Fruit fly (Drosophila melanogaster) whole organism, embryonic: ENCODE data around the gene Top3beta.

Experiments
- ATbp ChIP-seq: fragments of 200-800 bp; sonication (Bioruptor generic); optimal IDR thresholded peaks from 2 replicates; lab custom pipeline; 2017; ENCODE audit warnings: missing biosample characterization, mild to moderate bottlenecking, missing genetic modification characterization, missing genetic modification reagents
- Bdp1 ChIP-seq: fragments of 200-800 bp; sonication (Bioruptor generic); optimal IDR thresholded peaks from 3 replicates; lab custom pipeline; 2016; ENCODE audit warnings: missing biosample characterization, missing genetic modification characterization
- CG10959 ChIP-seq: fragments of 200-800 bp; sonication (Bioruptor generic); IDR thresholded peaks from 2 replicates; pipeline ENCODE4 v1.3.6; 2022; ENCODE audit warnings: missing biosample characterization, missing genetic modification characterization
- CG12155 ChIP-seq: fragments of 200-800 bp; sonication (Bioruptor generic); optimal IDR thresholded peaks from 3 replicates; lab custom pipeline; 2016; ENCODE audit warnings: missing biosample characterization, missing genetic modification characterization
- CG12659 ChIP-seq: fragments of 200-800 bp; sonication (Bioruptor generic); optimal IDR thresholded peaks from 3 replicates; lab custom pipeline; 2017; ENCODE audit warnings: mild to moderate bottlenecking, missing biosample characterization, missing genetic modification reagents, missing genetic modification characterization
- CG12942 ChIP-seq: fragments of 200-800 bp; sonication (Bioruptor generic); optimal IDR thresholded peaks from 3 replicates; lab custom pipeline; 2016; ENCODE audit warnings: missing biosample characterization, missing genetic modification characterization
- CG1529 ChIP-seq: fragments of 200-800 bp; sonication (Bioruptor generic); optimal IDR thresholded peaks from 3 replicates; lab custom pipeline; 2018; ENCODE audit warnings: missing biosample characterization, missing genetic modification characterization
- CG17361 ChIP-seq: fragments of 200-800 bp; sonication (Bioruptor generic); IDR thresholded peaks from 3 replicates; pipeline ENCODE4 v1.3.6; 2022; ENCODE audit warnings: missing biosample characterization, missing genetic modification characterization
- CG32767 ChIP-seq: fragments of 200-800 bp; sonication (Bioruptor generic); IDR thresholded peaks from 2 replicates; pipeline ENCODE4 v1.3.6; 2022; ENCODE audit warnings: missing biosample characterization, missing genetic modification characterization
- CG32772 ChIP-seq: fragments of 200-800 bp; sonication (Bioruptor generic); IDR thresholded peaks from 2 replicates; pipeline ENCODE4 v1.3.6; 2022; ENCODE audit warnings: missing biosample characterization, missing genetic modification characterization
- CG3407 ChIP-seq: fragments of 200-800 bp; sonication (Bioruptor generic); optimal IDR thresholded peaks from 2 replicates; lab custom pipeline; 2018; ENCODE audit warnings: missing biosample characterization, mild to moderate bottlenecking, missing genetic modification characterization
- CG4424 ChIP-seq: fragments of 200-800 bp; sonication (Bioruptor generic); optimal IDR thresholded peaks from 3 replicates; lab custom pipeline; 2016; ENCODE audit warnings: missing biosample characterization, missing genetic modification characterization
- CG4730 ChIP-seq: fragments of 200-800 bp; sonication (Bioruptor generic); IDR thresholded peaks from 2 replicates; pipeline ENCODE4 v1.3.6; 2022; ENCODE audit warnings: missing biosample characterization, missing genetic modification characterization
- CG7786 ChIP-seq: fragments of 200-800 bp; sonication (Bioruptor generic); optimal IDR thresholded peaks from 2 replicates; lab custom pipeline; 2016; ENCODE audit warnings: missing biosample characterization, missing genetic modification characterization
- CG9215 ChIP-seq: fragments of 200-800 bp; sonication (Bioruptor generic); IDR thresholded peaks from 2 replicates; pipeline ENCODE4 v1.3.6; 2022; ENCODE audit warnings: missing biosample characterization, missing genetic modification characterization
- CG9437 ChIP-seq: fragments of 200-800 bp; sonication (Bioruptor generic); optimal IDR thresholded peaks from 2 replicates; lab custom pipeline; 2018; ENCODE audit warnings: missing biosample characterization, mild to moderate bottlenecking, missing genetic modification characterization
- CG9876 ChIP-seq: fragments of 200-800 bp; sonication (Bioruptor generic); optimal IDR thresholded peaks from 2 replicates; lab custom pipeline; 2016; ENCODE audit warnings: missing biosample characterization, missing genetic modification characterization
- Dbx ChIP-seq: fragments of 200-800 bp; sonication (Bioruptor generic); IDR thresholded peaks from 3 replicates; pipeline ENCODE4 v1.3.6; 2022; ENCODE audit warnings: missing biosample characterization, missing genetic modification characterization
- Dll ChIP-seq: fragments of 200-800 bp; sonication (Bioruptor generic); IDR thresholded peaks from 4 replicates; pipeline ENCODE4 v1.3.6; 2022; ENCODE audit warnings: missing biosample characterization, missing genetic modification characterization; ENCODE audit not compliant: partially characterized antibody
- Drgx ChIP-seq: fragments of 200-800 bp; sonication (Bioruptor generic); IDR thresholded peaks from 2 replicates; pipeline ENCODE4 v1.3.6; 2022; ENCODE audit warnings: missing biosample characterization, missing genetic modification characterization
- Elba2 ChIP-seq: fragments of 200-800 bp; sonication (Bioruptor generic); optimal IDR thresholded peaks from 3 replicates; lab custom pipeline; 2016; ENCODE audit warnings: missing biosample characterization, missing genetic modification characterization
- H15 ChIP-seq: fragments of 200-800 bp; sonication (Bioruptor generic); IDR thresholded peaks from 3 replicates; pipeline ENCODE4 v1.3.6; 2022; ENCODE audit warnings: missing biosample characterization, missing genetic modification characterization
- HLH4C ChIP-seq: fragments of 200-800 bp; sonication (Bioruptor generic); IDR thresholded peaks from 3 replicates; pipeline ENCODE4 v1.3.6; 2022; ENCODE audit warnings: missing biosample characterization, missing genetic modification characterization; ENCODE audit not compliant: partially characterized antibody
- Jarid2 ChIP-seq: fragments of 200-800 bp; sonication (Bioruptor generic); optimal IDR thresholded peaks from 3 replicates; lab custom pipeline; 2017; ENCODE audit warnings: mild to moderate bottlenecking, missing biosample characterization, missing genetic modification reagents, missing genetic modification characterization
- MESR4 ChIP-seq: fragments of 200-800 bp; sonication (Bioruptor generic); optimal IDR thresholded peaks from 2 replicates; lab custom pipeline; 2018; ENCODE audit warnings: missing biosample characterization, mild to moderate bottlenecking, missing genetic modification characterization, moderate library complexity
- Mad ChIP-seq: fragments of 200-800 bp; sonication (Bioruptor generic); optimal IDR thresholded peaks from 2 replicates; lab custom pipeline; 2016; ENCODE audit warnings: missing biosample characterization, missing genetic modification characterization
- Med ChIP-seq: fragments of 200-800 bp; sonication (Bioruptor generic); peaks from one replicate; lab custom pipeline; 2016; ENCODE audit warnings: missing biosample characterization, missing genetic modification characterization, mild to moderate bottlenecking, inconsistent platforms, moderate library complexity
- Mrtf ChIP-seq: fragments of 200-800 bp; sonication (Bioruptor generic); IDR thresholded peaks from 3 replicates; pipeline ENCODE4 v1.3.6; 2022; ENCODE audit warnings: missing biosample characterization, missing genetic modification characterization
- NK7.1 ChIP-seq: fragments of 200-800 bp; sonication (Bioruptor generic); optimal IDR thresholded peaks from 3 replicates; lab custom pipeline; 2016; ENCODE audit warnings: missing biosample characterization, missing genetic modification characterization
- Nf-YC ChIP-seq: fragments of 200-800 bp; optimal IDR thresholded peaks from 3 replicates; lab custom pipeline; 2019; ENCODE audit warnings: missing biosample characterization, mild to moderate bottlenecking, missing genetic modification characterization, moderate library complexity
- NfI ChIP-seq: fragments of 200-800 bp; sonication (Bioruptor generic); optimal IDR thresholded peaks from 3 replicates; lab custom pipeline; 2018; ENCODE audit warnings: missing biosample characterization, mild to moderate bottlenecking, missing genetic modification characterization, moderate library complexity
- Oli ChIP-seq: fragments of 200-800 bp; sonication (Bioruptor generic); optimal IDR thresholded peaks from 2 replicates; lab custom pipeline; 2018; ENCODE audit warnings: missing biosample characterization, mild to moderate bottlenecking, missing genetic modification characterization, moderate library complexity
- Six4 ChIP-seq: fragments of 200-800 bp; sonication (Bioruptor generic); optimal IDR thresholded peaks from 2 replicates; lab custom pipeline; 2016; ENCODE audit warnings: missing biosample characterization, missing genetic modification characterization
- Xbp1 ChIP-seq: fragments of 200-800 bp; sonication (Bioruptor generic); optimal IDR thresholded peaks from 3 replicates; lab custom pipeline; 2016; ENCODE audit warnings: missing biosample characterization, mild to moderate bottlenecking, missing genetic modification characterization
- YL-1 ChIP-seq: fragments of 200-800 bp; sonication (Bioruptor generic); optimal IDR thresholded peaks from 3 replicates; lab custom pipeline; 2017; ENCODE audit warnings: missing biosample characterization, mild to moderate bottlenecking, missing genetic modification characterization
- bcd ChIP-seq: fragments of 200-800 bp; sonication (Bioruptor generic); optimal IDR thresholded peaks from 2 replicates; lab custom pipeline; 2017; ENCODE audit warnings: missing biosample characterization, mild to moderate bottlenecking, missing genetic modification characterization
- cg ChIP-seq: fragments of 200-800 bp; sonication (Bioruptor generic); optimal IDR thresholded peaks from 3 replicates; lab custom pipeline; 2019; ENCODE audit warnings: missing biosample characterization, mild to moderate bottlenecking, missing genetic modification characterization, moderate library complexity
- chn ChIP-seq: fragments of 200-800 bp; sonication (Bioruptor generic); optimal IDR thresholded peaks from 2 replicates; lab custom pipeline; 2016; ENCODE audit warnings: missing biosample characterization, missing genetic modification characterization
- ci ChIP-seq: fragments of 200-800 bp; sonication (Bioruptor generic); IDR thresholded peaks from 3 replicates; pipeline ENCODE4 v1.3.6; 2022; ENCODE audit warnings: missing biosample characterization, missing genetic modification characterization
- crol ChIP-seq: fragments of 200-800 bp; sonication (Bioruptor generic); IDR thresholded peaks from 2 replicates; pipeline ENCODE4 v1.3.6; 2022; ENCODE audit warnings: missing biosample characterization, missing genetic modification characterization
- hb ChIP-seq: fragments of 200-800 bp; sonication (Bioruptor generic); IDR thresholded peaks from 3 replicates; pipeline ENCODE4 v1.3.6; 2022; ENCODE audit warnings: missing biosample characterization, missing genetic modification characterization; ENCODE audit not compliant: partially characterized antibody
- hth ChIP-seq: fragments of >200 bp; optimal IDR thresholded peaks from 2 replicates; lab custom pipeline; 2017; ENCODE audit warnings: inconsistent platforms
- insv ChIP-seq, 2 experiments: fragments of 200-800 bp; sonication (Bioruptor generic); optimal IDR thresholded peaks; 3 replicates each; lab custom pipeline; 2016 to 2018; ENCODE audit warnings: missing biosample characterization in 2 of 2, missing genetic modification characterization in 2 of 2
- inv ChIP-seq: fragments of 200-800 bp; sonication (Bioruptor generic); IDR thresholded peaks from 2 replicates; pipeline ENCODE4 v1.3.6; 2022; ENCODE audit warnings: missing biosample characterization, missing genetic modification characterization; ENCODE audit not compliant: partially characterized antibody
- lov ChIP-seq, 2 experiments: fragments of 200-800 bp in 1 of 2; fragments of >200 bp in 1 of 2; sonication (Bioruptor generic) in 1 of 2; IDR thresholded peaks in 1 of 2; optimal IDR thresholded peaks in 1 of 2; 2 replicates in 1 of 2; 3 replicates in 1 of 2; pipeline versions ENCODE4 v1.3.6 to Lab custom; 2017 to 2022; ENCODE audit warnings: missing biosample characterization in 1 of 2, missing genetic modification characterization in 1 of 2
- nerfin-1 ChIP-seq: fragments of 200-800 bp; sonication (Bioruptor generic); optimal IDR thresholded peaks from 3 replicates; lab custom pipeline; 2019; ENCODE audit warnings: missing biosample characterization, mild to moderate bottlenecking, missing genetic modification characterization, moderate library complexity
- pho ChIP-seq: fragments of 200-800 bp; sonication (Bioruptor generic); optimal IDR thresholded peaks from 2 replicates; lab custom pipeline; 2016; ENCODE audit warnings: missing biosample characterization, missing genetic modification characterization
- pita ChIP-seq: fragments of 200-800 bp; sonication (Bioruptor generic); optimal IDR thresholded peaks from 2 replicates; lab custom pipeline; 2017; ENCODE audit warnings: missing biosample characterization, mild to moderate bottlenecking, missing genetic modification characterization
- sens ChIP-seq: fragments of 200-800 bp; sonication (Bioruptor generic); peaks from one replicate; lab custom pipeline; 2016; ENCODE audit warnings: missing biosample characterization, missing genetic modification characterization
- sens-2 ChIP-seq: fragments of 200-800 bp; sonication (Bioruptor generic); IDR thresholded peaks from 2 replicates; pipeline ENCODE4 v1.3.6; 2022; ENCODE audit warnings: missing biosample characterization, missing genetic modification characterization
- stwl ChIP-seq: fragments of 200-800 bp; sonication (Bioruptor generic); optimal IDR thresholded peaks from 3 replicates; lab custom pipeline; 2018; ENCODE audit warnings: missing biosample characterization, mild to moderate bottlenecking, missing genetic modification characterization, moderate library complexity

Top3beta gene

DNA sequence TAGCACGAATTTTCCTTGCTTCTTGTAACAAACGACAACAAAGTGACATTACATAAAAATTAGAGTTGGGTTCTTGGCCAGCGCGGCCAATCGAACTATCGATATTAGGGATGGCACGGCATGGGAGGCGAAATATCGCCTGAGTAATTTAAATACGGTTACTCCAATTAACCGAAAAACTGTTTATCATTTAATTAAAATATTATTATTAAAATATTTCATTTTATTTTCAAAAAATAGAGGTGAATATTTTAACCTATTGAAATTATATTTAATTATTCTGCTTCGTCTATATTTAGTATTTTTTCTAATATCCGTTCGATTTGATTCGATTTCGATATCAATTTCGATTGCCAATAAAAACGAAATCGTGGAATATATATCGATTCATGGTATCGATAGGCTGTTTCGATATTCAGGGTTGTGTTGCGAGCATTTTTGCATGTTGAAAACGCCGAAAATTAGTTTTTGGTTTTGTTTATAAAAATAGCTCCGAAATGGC, 32.3 kb downstream of the Top3beta start, which contains the start of the genes Rbcn-3A and Spx (continued):
- peak; percentile 45 for TF ChIP-seq YL-1 (GFP tag; lab: Kevin White, UChicago)
- TF ChIP-seq CG9437 (GFP tag; lab: Kevin White, UChicago) = no peak
- TF ChIP-seq CG32772 (GFP tag; lab: Robert Waterston, UW) = no peak
- peak; percentile 94 for TF ChIP-seq Dll (GFP tag; lab: Robert Waterston, UW)
- peak; percentile 50 for TF ChIP-seq Nf-YC (tag; lab: Kevin White, UChicago)
- TF ChIP-seq Xbp1 = peak; percentile 40
- TF ChIP-seq Six4 (GFP tag; lab: Kevin White, UChicago) = no peak
- 0 out of 2 replicates have a peak, but pooled peaks have one; percentile 12 for TF ChIP-seq CG32767
- peak; percentile 51 for TF ChIP-seq stwl (tag; lab: Kevin White, UChicago)
- TF ChIP-seq inv (GFP tag; lab: Robert Waterston, UW) = peak; percentile 81
- no peak for TF ChIP-seq lov (optimal IDR thresholded peaks at IDR 0.05; lab: Kevin White, UChicago)
- TF ChIP-seq lov (GFP tag; IDR thresholded peaks at IDR 0.05; lab: Robert Waterston, UW) = no peak
- no peak for TF ChIP-seq bcd
- no peak for TF ChIP-seq pho
- peak; percentile 85; the same call in 1 of the 3 replicates for TF ChIP-seq hb (GFP tag; lab: Robert Waterston, UW)
- no peak for TF ChIP-seq CG3407
- peak; percentile 92 for TF ChIP-seq HLH4C (GFP tag; lab: Robert Waterston, UW)
- TF ChIP-seq CG4730 = no peak
- TF ChIP-seq insv (GFP tag; optimal IDR thresholded peaks at IDR 0.05; lab: Kevin White, UChicago) = no peak
- TF ChIP-seq CG12155 = no peak
- TF ChIP-seq NK7.1 = no peak
- TF ChIP-seq CG17361 (GFP tag; lab: Robert Waterston, UW) = peak; percentile 62; the same call in 2 of the 3 replicates
- TF ChIP-seq Oli (tag; lab: Kevin White, UChicago) = peak; percentile 15
- TF ChIP-seq CG12659 (GFP tag; lab: Kevin White, UChicago) = peak; percentile 63
- TF ChIP-seq Dbx (GFP tag; lab: Robert Waterston, UW) = no peak
- peak; percentile 40 for TF ChIP-seq CG4424 (GFP tag; lab: Kevin White, UChicago)
- TF ChIP-seq CG9215 (GFP tag; lab: Robert Waterston, UW) = 0 out of 2 replicates have a peak, but pooled peaks have one; percentile 11
- TF ChIP-seq CG10959 (GFP tag; lab: Robert Waterston, UW) = no peak
- no peak for TF ChIP-seq Bdp1 (GFP tag; lab: Kevin White, UChicago)
- no peak for TF ChIP-seq CG9876
- TF ChIP-seq Mrtf = no peak
- TF ChIP-seq sens-2 (GFP tag; lab: Robert Waterston, UW) = no peak
- peak; percentile 3 for TF ChIP-seq CG12942 (GFP tag; lab: Kevin White, UChicago)
- TF ChIP-seq pita (GFP tag; lab: Kevin White, UChicago) = no peak
- no peak for TF ChIP-seq H15 (GFP tag; lab: Robert Waterston, UW)
- no peak for TF ChIP-seq Mad (GFP tag; lab: Kevin White, UChicago)
- TF ChIP-seq CG7786 (GFP tag; lab: Kevin White, UChicago) = no peak
- TF ChIP-seq hth (lab: Kevin White, UChicago) = no peak
- no peak for TF ChIP-seq ATbp (GFP tag; lab: Kevin White, UChicago)
- TF ChIP-seq Drgx (GFP tag; lab: Robert Waterston, UW) = no peak
- TF ChIP-seq, all 482 proteins: peak for 139

DNA sequence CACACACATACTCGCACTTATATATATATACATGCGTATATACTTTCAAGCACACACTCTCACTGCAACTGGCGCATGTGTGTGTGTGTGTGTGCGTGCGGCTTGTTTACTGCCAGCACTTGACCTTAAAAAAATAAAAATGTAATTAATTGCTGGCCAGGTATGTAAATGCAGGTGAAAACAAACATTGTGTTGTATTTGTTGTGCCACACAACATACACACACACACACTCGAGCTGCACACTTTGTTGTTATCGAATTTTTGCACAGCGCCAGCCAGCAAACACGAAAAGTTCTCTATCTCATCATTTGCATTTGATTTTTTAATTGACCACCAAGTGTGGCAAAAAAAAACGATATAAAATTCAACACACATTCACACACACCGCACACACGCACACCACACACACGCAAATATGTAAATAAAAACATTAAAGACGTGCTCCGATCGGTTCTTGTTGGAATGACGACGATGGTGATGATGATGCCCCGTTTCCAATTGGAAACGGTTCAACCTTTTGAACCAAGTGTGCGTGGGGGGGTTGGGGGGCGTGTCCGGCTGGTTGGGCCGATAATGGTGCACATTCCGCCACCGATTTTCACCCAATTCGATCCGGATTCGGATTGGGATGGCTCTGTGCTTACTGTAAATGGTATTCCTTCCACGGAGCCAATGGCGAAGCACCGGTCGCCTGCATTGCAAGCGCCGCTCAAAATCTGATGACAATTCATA, 33.0 kb downstream of the Top3beta start:
- peak; percentile 84 to 95 for TF ChIP-seq insv (GFP tag; optimal IDR thresholded peaks at IDR 0.05; lab: Kevin White, UChicago)
- TF ChIP-seq NfI (GFP tag; lab: Kevin White, UChicago) = no peak
- peak; percentile 25; the same call in 1 of the 3 replicates for TF ChIP-seq ci (GFP tag; lab: Robert Waterston, UW)
- peak; percentile 60 for TF ChIP-seq Med (GFP tag; lab: Kevin White, UChicago)
- peak; percentile 77 for TF ChIP-seq cg (GFP tag; lab: Kevin White, UChicago)
- peak; percentile 30 for TF ChIP-seq MESR4 (GFP tag; lab: Kevin White, UChicago)
- peak; percentile 4 for TF ChIP-seq Jarid2 (GFP tag; lab: Kevin White, UChicago)
- peak; percentile 19 for TF ChIP-seq nerfin-1 (tag; lab: Kevin White, UChicago)
- TF ChIP-seq Elba2 (GFP tag; lab: Kevin White, UChicago) = peak; percentile 83
- TF ChIP-seq CG1529 (GFP tag; lab: Kevin White, UChicago) = no peak
- peak; percentile 37 for TF ChIP-seq sens (GFP tag; lab: Kevin White, UChicago)
- peak; percentile 67 for TF ChIP-seq crol
- no peak for TF ChIP-seq chn (GFP tag; lab: Kevin White, UChicago)
